Worm (Caenorhabditis elegans) whole organism, mixed stage, embryonic: ENCODE measurements around the gene glt-1.

Source experiments
- bed-3 ChIP-seq: fragments of 200-800 bp; sonication (Bioruptor generic); optimal IDR thresholded peaks from 3 replicates; lab custom pipeline; 2018; ENCODE audit warnings: mild to moderate bottlenecking, missing genetic modification characterization, moderate library complexity, missing compliant biosample characterization
- blmp-1 ChIP-seq: fragments of 150-350 bp; optimal IDR thresholded peaks from 2 replicates; lab custom pipeline; 2014; ENCODE audit warnings: missing biosample characterization, missing genetic modification characterization
- ceh-43 ChIP-seq: fragments of 200-800 bp; sonication (Bioruptor generic); optimal IDR thresholded peaks from 2 replicates; lab custom pipeline; 2018; ENCODE audit warnings: mild to moderate bottlenecking, missing genetic modification characterization, moderate library complexity, missing compliant biosample characterization
- drap-1 ChIP-seq: fragments of 200-800 bp; sonication (Bioruptor generic); optimal IDR thresholded peaks from 3 replicates; lab custom pipeline; 2018; ENCODE audit warnings: mild to moderate bottlenecking, missing genetic modification characterization, missing compliant biosample characterization
- elt-1 ChIP-seq: sonication (generic microtip); optimal IDR thresholded peaks from 2 replicates; lab custom pipeline; 2017; ENCODE audit warnings: missing genetic modification characterization, mild to moderate bottlenecking, missing compliant biosample characterization, antibody characterized with exemption, moderate library complexity, borderline replicate concordance; ENCODE audit not compliant: insufficient read depth
- elt-3 ChIP-seq: fragments of 150-350 bp; optimal IDR thresholded peaks from 2 replicates; lab custom pipeline; 2014; ENCODE audit warnings: missing biosample characterization, missing genetic modification characterization
- lin-32 ChIP-seq: fragments of 200-800 bp; sonication (Bioruptor generic); optimal IDR thresholded peaks from 2 replicates; lab custom pipeline; 2018; ENCODE audit warnings: mild to moderate bottlenecking, missing genetic modification characterization, missing compliant biosample characterization
- lsy-2 ChIP-seq: fragments of 150-350 bp; optimal IDR thresholded peaks from 2 replicates; lab custom pipeline; 2014; ENCODE audit warnings: missing biosample characterization, missing genetic modification characterization
- mab-5 ChIP-seq: fragments of 150-350 bp; optimal IDR thresholded peaks from 2 replicates; lab custom pipeline; 2014; ENCODE audit warnings: missing biosample characterization, missing genetic modification characterization
- nhr-12 ChIP-seq: fragments of 150-350 bp; optimal IDR thresholded peaks from 2 replicates; lab custom pipeline; 2014; ENCODE audit warnings: missing biosample characterization, missing genetic modification characterization
- nhr-28 ChIP-seq: fragments of 150-350 bp; optimal IDR thresholded peaks from 2 replicates; lab custom pipeline; 2014; ENCODE audit warnings: missing biosample characterization, missing genetic modification characterization
- pha-4 ChIP-seq: fragments of 150-350 bp; optimal IDR thresholded peaks from 2 replicates; lab custom pipeline; 2018; ENCODE audit warnings: missing biosample characterization, missing genetic modification reagents, missing genetic modification characterization
- unc-62 ChIP-seq: fragments of 150-350 bp; optimal IDR thresholded peaks from 2 replicates; lab custom pipeline; 2014; ENCODE audit warnings: missing biosample characterization, missing genetic modification reagents, missing genetic modification characterization

- TF ChIP-seq drap-1 (GFP tag; lab: Kevin White, UChicago): no peak
- no peak for TF ChIP-seq elt-3
- no peak for TF ChIP-seq unc-62
- TF ChIP-seq mab-5 (tag; lab: Kevin White, UChicago): no peak
- no peak for TF ChIP-seq elt-1 (tag; lab: Kevin White, UChicago)
- TF ChIP-seq nhr-12: no peak
- no peak for TF ChIP-seq bed-3 (GFP tag; lab: Kevin White, UChicago)
- TF ChIP-seq ceh-43 (GFP tag; lab: Kevin White, UChicago): no peak
- no peak for TF ChIP-seq blmp-1 (tag; lab: Kevin White, UChicago)
- no peak for TF ChIP-seq lsy-2
- TF ChIP-seq pha-4 (tag; lab: Kevin White, UChicago): no peak
- TF ChIP-seq nhr-28 (tag; lab: Kevin White, UChicago): no peak
- no peak for TF ChIP-seq lin-32
Observed at ce11 chrX:3495776-3496175, at the start of gene glt-1.
